Fruit fly (Drosophila melanogaster) whole organism, embryonic: ENCODE data around the gene CG43954.

Source experiments
- B-H1 ChIP-seq: fragments of 200-800 bp; sonication (Bioruptor generic); IDR thresholded peaks from 3 replicates; pipeline ENCODE4 v1.3.6; 2022; ENCODE audit warnings: missing biosample characterization, missing genetic modification characterization
- Bdp1 ChIP-seq: fragments of 200-800 bp; sonication (Bioruptor generic); optimal IDR thresholded peaks from 3 replicates; lab custom pipeline; 2016; ENCODE audit warnings: missing biosample characterization, missing genetic modification characterization
- CG10267 ChIP-seq: fragments of 200-800 bp; sonication (Bioruptor generic); optimal IDR thresholded peaks from 2 replicates; lab custom pipeline; 2018; ENCODE audit warnings: missing biosample characterization, mild to moderate bottlenecking, missing genetic modification characterization, moderate library complexity
- CG11723 ChIP-seq: fragments of 200-800 bp; sonication (Bioruptor generic); optimal IDR thresholded peaks from 2 replicates; lab custom pipeline; 2017; ENCODE audit warnings: missing biosample characterization, mild to moderate bottlenecking, missing genetic modification characterization
- CG14965 ChIP-seq: fragments of 200-800 bp; sonication (Bioruptor generic); optimal IDR thresholded peaks from 2 replicates; lab custom pipeline; 2016; ENCODE audit warnings: missing biosample characterization, missing genetic modification characterization, borderline replicate concordance
- CG15696 ChIP-seq: fragments of 200-800 bp; sonication (Bioruptor generic); optimal IDR thresholded peaks from 2 replicates; lab custom pipeline; 2019; ENCODE audit warnings: missing biosample characterization, mild to moderate bottlenecking, missing genetic modification characterization, moderate library complexity
- CG18764 ChIP-seq: fragments of 200-800 bp; sonication (Bioruptor generic); optimal IDR thresholded peaks from 3 replicates; lab custom pipeline; 2016; ENCODE audit warnings: missing biosample characterization, missing genetic modification characterization
- CG2712 ChIP-seq: fragments of 200-800 bp; optimal IDR thresholded peaks from 3 replicates; lab custom pipeline; 2019; ENCODE audit warnings: missing biosample characterization, mild to moderate bottlenecking, missing genetic modification characterization, moderate library complexity
- CG30020 ChIP-seq: fragments of 200-800 bp; optimal IDR thresholded peaks from 2 replicates; lab custom pipeline; 2019; ENCODE audit warnings: missing biosample characterization, mild to moderate bottlenecking, missing genetic modification characterization, moderate library complexity
- CG3281 ChIP-seq: fragments of 200-800 bp; sonication (Bioruptor generic); optimal IDR thresholded peaks from 3 replicates; lab custom pipeline; 2017; ENCODE audit warnings: missing biosample characterization, mild to moderate bottlenecking, missing genetic modification characterization
- CG33557 ChIP-seq: fragments of 200-800 bp; sonication (Bioruptor generic); optimal IDR thresholded peaks from 2 replicates; lab custom pipeline; 2019; ENCODE audit warnings: missing biosample characterization, mild to moderate bottlenecking, missing genetic modification characterization, moderate library complexity
- CG3995 ChIP-seq: fragments of 200-800 bp; sonication (Bioruptor generic); optimal IDR thresholded peaks from 3 replicates; lab custom pipeline; 2016; ENCODE audit warnings: missing biosample characterization, missing genetic modification characterization
- CG4707 ChIP-seq: fragments of 200-800 bp; sonication (Bioruptor generic); optimal IDR thresholded peaks from 2 replicates; lab custom pipeline; 2018; ENCODE audit warnings: missing biosample characterization, mild to moderate bottlenecking, missing genetic modification characterization, moderate library complexity
- CG4730 ChIP-seq: fragments of 200-800 bp; sonication (Bioruptor generic); IDR thresholded peaks from 2 replicates; pipeline ENCODE4 v1.3.6; 2022; ENCODE audit warnings: missing biosample characterization, missing genetic modification characterization
- CG5245 ChIP-seq: fragments of 200-800 bp; sonication (Bioruptor generic); optimal IDR thresholded peaks from 3 replicates; lab custom pipeline; 2016; ENCODE audit warnings: missing biosample characterization, missing genetic modification characterization
- CG6654 ChIP-seq: fragments of 200-800 bp; sonication (Bioruptor generic); optimal IDR thresholded peaks from 2 replicates; lab custom pipeline; 2017; ENCODE audit warnings: missing biosample characterization, mild to moderate bottlenecking, missing genetic modification characterization
- CG7271 ChIP-seq: fragments of 200-800 bp; sonication (Bioruptor generic); optimal IDR thresholded peaks from 2 replicates; lab custom pipeline; 2018; ENCODE audit warnings: missing biosample characterization, mild to moderate bottlenecking, missing genetic modification characterization, moderate library complexity
- CG7928 ChIP-seq: fragments of 200-800 bp; sonication (Bioruptor generic); optimal IDR thresholded peaks from 2 replicates; lab custom pipeline; 2017; ENCODE audit warnings: missing biosample characterization, mild to moderate bottlenecking, missing genetic modification characterization
- CG8089 ChIP-seq: fragments of 200-800 bp; sonication (Bioruptor generic); optimal IDR thresholded peaks from 3 replicates; lab custom pipeline; 2016; ENCODE audit warnings: missing biosample characterization, missing genetic modification characterization
- CG8765 ChIP-seq: fragments of 200-800 bp; sonication (Bioruptor generic); IDR thresholded peaks from 2 replicates; pipeline ENCODE4 v1.3.6; 2022; ENCODE audit warnings: missing biosample characterization, missing genetic modification characterization
- CG9215 ChIP-seq: fragments of 200-800 bp; sonication (Bioruptor generic); IDR thresholded peaks from 2 replicates; pipeline ENCODE4 v1.3.6; 2022; ENCODE audit warnings: missing biosample characterization, missing genetic modification characterization
- CG9437 ChIP-seq: fragments of 200-800 bp; sonication (Bioruptor generic); optimal IDR thresholded peaks from 2 replicates; lab custom pipeline; 2018; ENCODE audit warnings: missing biosample characterization, mild to moderate bottlenecking, missing genetic modification characterization
- CG9797 ChIP-seq: fragments of 200-800 bp; sonication (Bioruptor generic); optimal IDR thresholded peaks from 3 replicates; lab custom pipeline; 2018; ENCODE audit warnings: missing biosample characterization, mild to moderate bottlenecking, missing genetic modification characterization
- Dad ChIP-seq: fragments of 200-800 bp; sonication (Bioruptor generic); optimal IDR thresholded peaks from 3 replicates; lab custom pipeline; 2016; ENCODE audit warnings: missing biosample characterization, missing genetic modification characterization
- Dek ChIP-seq: fragments of 200-800 bp; sonication (Bioruptor generic); optimal IDR thresholded peaks from 3 replicates; lab custom pipeline; 2019; ENCODE audit warnings: missing biosample characterization, mild to moderate bottlenecking, missing genetic modification characterization, moderate library complexity
- Dll ChIP-seq: fragments of 200-800 bp; sonication (Bioruptor generic); IDR thresholded peaks from 4 replicates; pipeline ENCODE4 v1.3.6; 2022; ENCODE audit warnings: missing biosample characterization, missing genetic modification characterization; ENCODE audit not compliant: partially characterized antibody
- H2.0 ChIP-seq: fragments of 200-800 bp; sonication (Bioruptor generic); IDR thresholded peaks from 2 replicates; pipeline ENCODE4 v1.3.6; 2022; ENCODE audit warnings: missing biosample characterization, missing genetic modification characterization
- HLH3B ChIP-seq: fragments of 200-800 bp; sonication (Bioruptor generic); IDR thresholded peaks from 2 replicates; pipeline ENCODE4 v1.3.6; 2022; ENCODE audit warnings: missing biosample characterization, missing genetic modification characterization
- Poxn ChIP-seq: fragments of 200-800 bp; sonication (Bioruptor generic); IDR thresholded peaks from 2 replicates; pipeline ENCODE4 v1.3.6; 2022; ENCODE audit warnings: missing biosample characterization, missing genetic modification characterization
- Sox102F ChIP-seq: fragments of 200-800 bp; sonication (Bioruptor generic); optimal IDR thresholded peaks from 2 replicates; lab custom pipeline; 2018; ENCODE audit warnings: missing biosample characterization, mild to moderate bottlenecking, missing genetic modification characterization, moderate library complexity
- Trl ChIP-seq, 3 experiments: fragments of >200 bp in 2 of 3; fragments of 200-800 bp in 1 of 3; sonication (Bioruptor generic) in 1 of 3; optimal IDR thresholded peaks; 2 replicates in 1 of 3; 3 replicates in 2 of 3; lab custom pipeline; 2016 to 2017; ENCODE audit warnings: missing biosample characterization in 1 of 3, missing genetic modification characterization in 1 of 3
- br ChIP-seq: fragments of >200 bp; optimal IDR thresholded peaks from 2 replicates; lab custom pipeline; 2017
- bsh ChIP-seq, 2 experiments: fragments of 200-800 bp; sonication (Bioruptor generic); optimal IDR thresholded peaks; 2 replicates each; lab custom pipeline; 2017 to 2018; ENCODE audit warnings: mild to moderate bottlenecking in 2 of 2, missing biosample characterization in 2 of 2, missing genetic modification characterization in 2 of 2, moderate library complexity in 1 of 2
- cwo ChIP-seq: fragments of 200-800 bp; sonication (Bioruptor generic); optimal IDR thresholded peaks from 3 replicates; lab custom pipeline; 2017; ENCODE audit warnings: missing biosample characterization, missing genetic modification characterization, mild to moderate bottlenecking, moderate library complexity, missing genetic modification reagents
- dm ChIP-seq: fragments of 200-800 bp; sonication (Bioruptor generic); optimal IDR thresholded peaks from 3 replicates; lab custom pipeline; 2016; ENCODE audit warnings: missing biosample characterization, missing genetic modification characterization
- gt ChIP-seq: fragments of 200-800 bp; sonication (Bioruptor generic); IDR thresholded peaks from 2 replicates; pipeline ENCODE4 v1.3.6; 2022; ENCODE audit warnings: missing biosample characterization, missing genetic modification characterization
- kah ChIP-seq: fragments of 200-800 bp; sonication (Bioruptor generic); optimal IDR thresholded peaks from 2 replicates; lab custom pipeline; 2018; ENCODE audit warnings: missing biosample characterization, mild to moderate bottlenecking, missing genetic modification characterization
- mam ChIP-seq: fragments of 200-800 bp; sonication (Bioruptor generic); optimal IDR thresholded peaks from 3 replicates; lab custom pipeline; 2016; ENCODE audit warnings: missing biosample characterization, missing genetic modification characterization
- nau ChIP-seq: fragments of 200-800 bp; sonication (Bioruptor generic); optimal IDR thresholded peaks from 3 replicates; lab custom pipeline; 2017; ENCODE audit warnings: missing biosample characterization, mild to moderate bottlenecking, missing genetic modification characterization, missing genetic modification reagents
- nerfin-1 ChIP-seq: fragments of 200-800 bp; sonication (Bioruptor generic); optimal IDR thresholded peaks from 3 replicates; lab custom pipeline; 2019; ENCODE audit warnings: missing biosample characterization, mild to moderate bottlenecking, missing genetic modification characterization, moderate library complexity
- pb ChIP-seq: fragments of 200-800 bp; sonication (Bioruptor generic); optimal IDR thresholded peaks from 3 replicates; lab custom pipeline; 2016; ENCODE audit warnings: missing biosample characterization, missing genetic modification characterization
- pros ChIP-seq: fragments of 200-800 bp; sonication (Bioruptor generic); optimal IDR thresholded peaks from 3 replicates; lab custom pipeline; 2019; ENCODE audit warnings: missing biosample characterization, mild to moderate bottlenecking, missing genetic modification characterization, moderate library complexity
- slbo ChIP-seq: fragments of 200-800 bp; sonication (Bioruptor generic); IDR thresholded peaks from 2 replicates; pipeline ENCODE4 v1.3.6; 2022; ENCODE audit warnings: missing biosample characterization, missing genetic modification characterization
- sob ChIP-seq: fragments of 200-800 bp; sonication (Bioruptor generic); IDR thresholded peaks from 2 replicates; pipeline ENCODE4 v1.3.6; 2022; ENCODE audit warnings: missing biosample characterization, missing genetic modification characterization
- tgo ChIP-seq: fragments of 200-800 bp; sonication (Bioruptor generic); IDR thresholded peaks from 3 replicates; pipeline ENCODE4 v1.3.6; 2022; ENCODE audit warnings: missing biosample characterization, missing genetic modification characterization
- ttk ChIP-seq: fragments of 200-800 bp; sonication (Bioruptor generic); IDR thresholded peaks from 2 replicates; pipeline ENCODE4 v2.1.2; 2022; ENCODE audit warnings: missing biosample characterization, missing genetic modification characterization
- yki ChIP-seq: fragments of >200 bp; optimal IDR thresholded peaks from 3 replicates; lab custom pipeline; 2018
- zen2 ChIP-seq: fragments of 200-800 bp; sonication (Bioruptor generic); IDR thresholded peaks from 3 replicates; pipeline ENCODE4 v1.3.6; 2022; ENCODE audit warnings: missing biosample characterization, missing genetic modification characterization; ENCODE audit not compliant: partially characterized antibody

CG43954 gene

dm6 chr3L:16661167-16662109 is 50.0 kb downstream of the CG43954 start, which contains the start of gene Baldspot (continued):
- TF ChIP-seq pros (GFP tag; lab: Kevin White, UChicago) (peak; percentile 37), slbo (GFP tag; lab: Robert Waterston, UW) (peak; percentile 50; the same call in 1 of the 2 replicates), nerfin-1 (tag; lab: Kevin White, UChicago) (peak; percentile 83), CG4730 (GFP tag; lab: Robert Waterston, UW) (no peak), CG14965 (GFP tag; lab: Kevin White, UChicago) (peak; percentile 55), zen2 (GFP tag; lab: Robert Waterston, UW) (peak; percentile 1; the same call in 1 of the 3 replicates), CG5245 (GFP tag; lab: Kevin White, UChicago) (peak; percentile 66), nau (GFP tag; lab: Kevin White, UChicago) (peak; percentile 65), CG9215 (GFP tag; lab: Robert Waterston, UW) (peak; percentile 62), Dad (GFP tag; lab: Kevin White, UChicago) (peak; percentile 77), CG2712 (peak; percentile 75), pb (peak; percentile 91), CG15696 (tag; lab: Kevin White, UChicago) (peak; percentile 89), H2.0 (GFP tag; lab: Robert Waterston, UW) (peak; percentile 39; the same call in 1 of the 2 replicates), Dek (tag; lab: Kevin White, UChicago) (peak; percentile 31), CG8765 (GFP tag; lab: Robert Waterston, UW) (peak; percentile 52), dm (GFP tag; lab: Kevin White, UChicago) (peak; percentile 15), sob (GFP tag; lab: Robert Waterston, UW) (peak; percentile 51), Bdp1 (GFP tag; lab: Kevin White, UChicago) (peak; percentile 59), kah (GFP tag; lab: Kevin White, UChicago) (peak; percentile 55), CG6654 (GFP tag; lab: Kevin White, UChicago) (peak; percentile 63), CG3995 (GFP tag; lab: Kevin White, UChicago) (peak; percentile 50), CG7928 (GFP tag; lab: Kevin White, UChicago) (peak; percentile 35), Poxn (GFP tag; lab: Robert Waterston, UW) (no peak), br (no peak), CG18764 (GFP tag; lab: Kevin White, UChicago) (peak; percentile 72), CG8089 (GFP tag; lab: Kevin White, UChicago) (peak; percentile 45), CG9437 (GFP tag; lab: Kevin White, UChicago) (peak; percentile 57), CG11723 (GFP tag; lab: Kevin White, UChicago) (no peak), gt (GFP tag; lab: Robert Waterston, UW) (no peak), CG9797 (peak; percentile 99), CG33557 (GFP tag; lab: Kevin White, UChicago) (peak; percentile 17), Dll (GFP tag; lab: Robert Waterston, UW) (no peak; the same call in none of the 4 replicates), CG10267 (peak; percentile 85), Sox102F (GFP tag; lab: Kevin White, UChicago) (peak; percentile 47), B-H1 (GFP tag; lab: Robert Waterston, UW) (peak; percentile 44; the same call in 1 of the 3 replicates), CG4707 (GFP tag; lab: Kevin White, UChicago) (no peak), bsh (GFP tag; optimal IDR thresholded peaks at IDR 0.05; lab: Kevin White, UChicago) (peak in 1 of 2 experiments; percentile 42), Trl (optimal IDR thresholded peaks at IDR 0.05; lab: Kevin White, UChicago) (peak; percentile 51 to 78), Trl (GFP tag; optimal IDR thresholded peaks at IDR 0.05; lab: Kevin White, UChicago) (peak; percentile 78), yki (lab: Kevin White, UChicago) (no peak), CG3281 (GFP tag; lab: Kevin White, UChicago) (peak; percentile 93), ttk (no peak), CG7271 (tag; lab: Kevin White, UChicago) (peak; percentile 68), HLH3B (peak; percentile 70), tgo (GFP tag; lab: Robert Waterston, UW) (peak; percentile 48; the same call in 2 of the 3 replicates), mam (GFP tag; lab: Kevin White, UChicago) (peak; percentile 92), CG30020 (tag; lab: Kevin White, UChicago) (peak; percentile 10), cwo (GFP tag; lab: Kevin White, UChicago) (peak; percentile 83)
